Worm (Caenorhabditis elegans): ENCODE data around the gene ZK593.2.

ZK593.2 gene

DNA sequence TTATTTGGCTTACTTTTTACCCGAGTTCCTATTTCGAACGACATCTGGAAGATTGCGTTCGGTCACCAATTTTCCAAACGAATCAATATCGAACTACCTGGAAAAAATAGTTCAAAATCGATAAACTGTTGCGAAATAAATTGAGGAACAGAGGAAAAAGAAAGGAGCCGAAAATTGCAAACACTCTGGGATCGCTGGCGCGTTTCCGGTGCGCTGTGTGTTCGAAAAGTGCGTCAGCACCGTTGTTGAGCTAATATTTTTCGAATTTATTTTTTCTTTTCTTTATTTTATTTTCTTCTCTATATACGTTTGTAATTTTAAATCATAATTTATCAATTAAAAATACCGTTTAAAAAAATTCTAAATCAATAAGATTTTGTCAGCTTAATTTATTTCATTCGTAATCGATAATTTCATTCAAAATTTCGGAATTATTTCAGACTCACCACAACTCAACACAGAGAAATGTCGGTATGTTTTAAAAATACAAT, 19.9 kb downstream of the ZK593.2 start, which contains the start of the genes dnc-1 and lsm-7:
Gene dnc-1, minus strand, starts transcription at position 142 of the 491 bp plus-strand sequence.
Gene lsm-7, plus strand, starts transcription at position 441 of the 491 bp plus-strand sequence.
- no peak for TF ChIP-seq ztf-29 (GFP tag; IDR thresholded peaks at IDR 0.05)
- TF ChIP-seq cog-1 (tag; optimal IDR thresholded peaks at IDR 0.05): peak; percentile 35
- TF ChIP-seq tab-1 (GFP tag; IDR thresholded peaks at IDR 0.05): no peak
- 0 out of 2 replicates have a peak, but pooled peaks have one; percentile 37 for TF ChIP-seq flt-1 (GFP tag; IDR thresholded peaks at IDR 0.05)
- no peak for TF ChIP-seq T22C8.4 (GFP tag; IDR thresholded peaks at IDR 0.05)
- no peak for TF ChIP-seq med-1 (GFP tag; optimal IDR thresholded peaks at IDR 0.05; ENCODE audit: insufficient read depth)

DNA sequence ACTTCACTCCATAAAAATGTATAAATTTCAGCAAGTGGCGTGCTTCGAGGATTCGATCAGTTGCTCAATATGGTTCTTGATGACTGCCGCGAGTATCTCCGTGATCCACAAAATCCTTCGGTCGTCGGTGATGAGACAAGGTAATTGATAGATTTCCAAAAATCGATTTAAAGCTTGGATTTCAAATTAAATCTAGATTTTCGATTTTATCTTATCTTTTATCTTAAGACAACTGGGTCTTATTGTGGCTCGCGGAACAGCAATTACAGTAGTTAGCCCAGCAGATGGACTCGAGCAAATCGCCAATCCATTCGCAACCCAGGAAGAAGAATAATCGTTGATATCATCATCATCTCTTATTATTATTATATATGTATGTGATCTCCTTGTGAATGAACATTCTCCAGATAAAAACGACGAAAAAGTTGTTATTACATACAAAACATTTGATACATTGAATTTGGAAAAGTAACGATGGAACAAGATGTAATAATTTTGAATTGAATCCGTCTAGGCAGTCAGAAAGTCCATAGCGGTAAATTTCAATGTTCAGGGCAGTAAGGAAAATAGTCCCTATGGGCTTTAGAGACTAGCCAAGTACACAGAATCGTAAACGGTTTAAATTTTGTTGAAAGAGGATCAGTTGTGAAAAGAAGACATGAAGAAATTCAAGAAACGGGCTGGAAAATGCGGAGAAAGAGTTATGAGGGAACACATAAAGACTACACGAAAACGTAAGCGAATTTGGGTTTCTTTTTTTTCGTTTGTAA, 20.8 kb downstream of the ZK593.2 start:
- no peak for TF ChIP-seq tab-1 (GFP tag; IDR thresholded peaks at IDR 0.05)
- 0 out of 2 replicates have a peak, but pooled peaks have one; percentile 17 for TF ChIP-seq flt-1 (GFP tag; IDR thresholded peaks at IDR 0.05)

DNA sequence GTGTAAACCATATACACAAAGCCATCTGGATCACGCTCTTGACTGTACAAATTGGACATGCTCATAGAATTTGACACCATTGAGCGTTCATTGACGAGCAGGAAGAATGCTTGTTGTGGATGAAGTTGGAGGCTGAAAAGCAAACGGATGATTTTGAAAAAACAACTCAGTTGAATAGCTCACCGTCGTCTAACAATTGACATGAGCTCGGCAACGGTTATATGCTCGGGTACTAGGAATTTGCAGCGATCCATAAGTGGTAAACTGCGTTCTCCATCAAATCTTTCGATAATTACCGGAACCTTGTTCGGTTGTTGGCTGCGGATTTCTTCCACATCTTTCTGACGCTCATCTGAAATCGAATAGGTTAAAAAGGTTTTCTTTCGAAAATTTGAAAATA, 21.6 kb downstream of the ZK593.2 start:
- TF ChIP-seq T22C8.4 (GFP tag; IDR thresholded peaks at IDR 0.05): no peak
- TF ChIP-seq ztf-29 (GFP tag; IDR thresholded peaks at IDR 0.05): no peak
- TF ChIP-seq ref-1 (GFP tag; conservative IDR thresholded peaks at IDR 0.05): no peak
- TF ChIP-seq cog-1 (tag; optimal IDR thresholded peaks at IDR 0.05): no peak
- TF ChIP-seq ztf-23 (GFP tag; IDR thresholded peaks at IDR 0.05): no peak
- TF ChIP-seq med-1 (GFP tag; optimal IDR thresholded peaks at IDR 0.05; ENCODE audit: insufficient read depth): no peak
- TF ChIP-seq flt-1 (GFP tag; IDR thresholded peaks at IDR 0.05): no peak
- no peak for TF ChIP-seq tab-1 (GFP tag; IDR thresholded peaks at IDR 0.05)
- TF ChIP-seq klf-2 (GFP tag; conservative IDR thresholded peaks at IDR 0.05): no peak

DNA sequence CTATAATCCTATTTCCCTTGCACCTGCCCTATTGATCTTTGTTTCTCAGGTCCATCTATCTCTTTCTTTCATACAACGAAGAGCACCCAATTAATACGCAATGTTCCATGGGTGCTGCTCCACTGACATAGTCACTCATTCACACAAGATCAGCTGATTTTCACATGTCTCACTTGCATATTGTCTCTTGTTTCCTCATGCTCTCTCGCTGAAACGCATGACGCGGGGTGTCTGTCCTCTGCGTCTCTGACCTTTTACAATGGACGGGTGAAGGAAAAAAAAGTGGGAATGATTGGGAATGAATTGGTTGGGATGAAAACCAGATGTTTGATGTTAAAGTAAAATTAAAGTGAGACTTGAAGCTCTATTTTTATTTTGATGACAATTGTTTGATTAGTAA, 22.2 kb downstream of the ZK593.2 start:
- TF ChIP-seq T22C8.4 (GFP tag; IDR thresholded peaks at IDR 0.05) (no peak), ztf-29 (GFP tag; IDR thresholded peaks at IDR 0.05) (no peak), ztf-23 (GFP tag; IDR thresholded peaks at IDR 0.05) (0 out of 2 replicates have a peak, but pooled peaks have one; percentile 19), ref-1 (GFP tag; conservative IDR thresholded peaks at IDR 0.05) (no peak), cog-1 (tag; optimal IDR thresholded peaks at IDR 0.05) (peak; percentile 70), tab-1 (GFP tag; IDR thresholded peaks at IDR 0.05) (no peak), flt-1 (GFP tag; IDR thresholded peaks at IDR 0.05) (0 out of 2 replicates have a peak, but pooled peaks have one; percentile 34), klf-2 (GFP tag; conservative IDR thresholded peaks at IDR 0.05) (no peak), med-1 (GFP tag; optimal IDR thresholded peaks at IDR 0.05; ENCODE audit: insufficient read depth) (no peak)

DNA sequence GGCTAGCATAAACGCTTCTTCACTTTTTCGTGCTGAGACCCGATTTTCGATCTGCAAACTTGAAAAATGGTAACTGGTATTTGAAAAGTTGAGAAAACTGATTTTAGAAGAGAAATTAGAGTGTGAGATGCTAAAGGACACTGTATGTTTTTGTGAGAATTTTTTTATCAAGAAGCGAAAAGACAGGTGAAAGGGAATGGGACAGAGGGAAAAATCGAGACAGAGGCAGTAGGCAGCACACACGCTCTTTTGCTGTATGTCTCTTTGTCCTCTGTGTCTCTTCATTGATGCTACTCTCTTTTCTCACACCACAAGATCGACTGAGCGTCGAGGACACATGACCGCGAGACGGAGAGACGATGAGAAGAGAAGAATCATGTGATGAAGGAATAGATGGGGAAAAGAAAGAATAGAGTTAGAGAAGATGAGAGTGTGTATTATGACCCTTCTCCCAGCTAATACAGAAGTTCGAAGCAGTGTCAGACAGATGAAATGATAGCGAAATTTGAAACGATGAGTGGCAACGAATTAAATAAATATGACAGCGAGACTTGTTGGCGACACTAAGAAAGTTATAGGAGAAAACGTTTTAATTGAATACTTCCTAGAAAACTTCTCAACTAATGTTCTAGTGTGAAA, 22.8 kb downstream of the ZK593.2 start, which contains the start of gene lgg-2:
Gene lgg-2, minus strand, starts transcription at position 51 of the 639 bp plus-strand sequence.
- TF ChIP-seq cog-1 (tag; optimal IDR thresholded peaks at IDR 0.05) (peak; percentile 65), ztf-23 (GFP tag; IDR thresholded peaks at IDR 0.05) (no peak)

DNA sequence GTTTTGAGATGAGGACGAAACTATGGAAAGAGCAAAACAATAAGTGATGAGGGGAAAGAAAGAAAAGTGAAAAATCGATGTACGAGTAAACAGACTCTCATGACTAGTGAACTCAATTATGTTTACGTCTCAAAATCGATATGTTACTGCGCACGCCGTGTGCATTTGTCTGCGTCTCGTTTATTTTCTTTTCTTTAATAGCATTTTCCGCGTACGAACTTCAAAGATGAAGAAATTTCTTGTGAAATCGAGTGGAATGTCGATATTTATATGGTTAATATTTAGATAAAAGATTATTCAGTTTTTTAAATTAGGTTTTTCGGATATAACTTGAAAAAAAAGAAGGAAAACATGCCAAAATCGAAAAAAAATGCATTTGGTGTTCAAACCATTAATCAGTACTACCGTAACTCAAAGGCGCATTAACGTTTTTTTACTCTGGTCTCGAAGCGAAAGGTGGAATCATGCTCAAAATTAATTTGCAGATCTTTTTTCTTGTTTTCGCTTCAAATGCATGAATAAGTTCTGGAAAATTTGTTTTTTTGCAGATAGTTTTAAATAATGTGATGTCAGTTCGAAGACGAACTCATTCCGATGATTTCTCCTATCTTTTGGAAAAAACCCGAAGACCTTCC, 23.8 kb downstream of the ZK593.2 start, which contains the start of gene fic-1:
Gene fic-1, plus strand, starts transcription at position 549 of the 635 bp plus-strand sequence.
- TF ChIP-seq T22C8.4 (GFP tag; IDR thresholded peaks at IDR 0.05) (peak; percentile 74), ztf-29 (GFP tag; IDR thresholded peaks at IDR 0.05) (no peak), cog-1 (tag; optimal IDR thresholded peaks at IDR 0.05) (peak; percentile 25)

DNA sequence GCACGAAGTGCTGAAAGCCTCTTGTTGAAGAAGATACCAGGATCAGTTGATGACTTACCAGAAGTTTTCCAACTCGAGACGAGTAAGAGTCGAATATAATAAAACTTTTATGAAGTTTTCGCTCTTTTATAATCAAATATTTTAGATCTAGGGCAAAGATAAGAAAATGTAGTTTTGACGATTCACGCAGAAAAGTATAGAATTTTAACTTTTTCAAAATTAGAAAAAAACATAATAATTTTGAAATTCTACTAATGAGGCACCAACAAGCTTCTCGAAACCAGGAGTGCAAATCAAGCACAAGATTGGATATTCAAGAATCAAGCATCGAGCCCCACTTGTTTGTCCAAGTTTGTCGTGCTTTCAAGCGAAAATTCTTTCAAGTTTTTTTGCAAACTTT, 35.6 kb downstream of the ZK593.2 start, which contains the start of gene Y69E1A.1:
Gene Y69E1A.1, minus strand, starts transcription at position 101 of the 400 bp plus-strand sequence.
- no peak for TF ChIP-seq cog-1 (tag; optimal IDR thresholded peaks at IDR 0.05)
- no peak for TF ChIP-seq med-1 (GFP tag; optimal IDR thresholded peaks at IDR 0.05; ENCODE audit: insufficient read depth)
- TF ChIP-seq ref-1 (GFP tag; conservative IDR thresholded peaks at IDR 0.05): no peak
- TF ChIP-seq T22C8.4 (GFP tag; IDR thresholded peaks at IDR 0.05): no peak
- TF ChIP-seq ztf-29 (GFP tag; IDR thresholded peaks at IDR 0.05): no peak
- TF ChIP-seq ztf-23 (GFP tag; IDR thresholded peaks at IDR 0.05): no peak
- TF ChIP-seq klf-2 (GFP tag; conservative IDR thresholded peaks at IDR 0.05): no peak
- no peak for TF ChIP-seq flt-1 (GFP tag; IDR thresholded peaks at IDR 0.05)
- TF ChIP-seq tab-1 (GFP tag; IDR thresholded peaks at IDR 0.05): no peak

DNA sequence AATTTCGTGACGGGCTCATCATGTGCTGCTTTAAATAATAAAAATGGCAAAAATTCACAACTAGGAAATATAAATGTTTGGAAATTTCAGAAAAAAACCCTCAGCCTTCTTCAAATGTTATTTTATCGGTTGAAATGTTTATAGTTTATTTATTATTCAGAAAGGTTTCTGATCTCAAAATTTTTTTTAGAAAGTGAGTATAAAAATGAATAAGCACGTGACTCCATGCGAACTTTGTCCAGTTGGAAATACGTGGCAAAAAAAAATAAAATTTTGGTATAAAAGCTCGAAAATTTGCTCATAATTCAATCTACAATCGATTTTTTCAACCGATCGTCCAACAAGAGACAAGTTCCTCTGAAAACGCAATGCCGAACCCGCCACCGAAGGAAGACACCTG, 36.3 kb downstream of the ZK593.2 start, which contains the start of gene nsph-3.1:
Gene nsph-3.1, plus strand, starts transcription at position 301 of the 400 bp plus-strand sequence.
- TF ChIP-seq cog-1 (tag; optimal IDR thresholded peaks at IDR 0.05): no peak
- no peak for TF ChIP-seq ztf-29 (GFP tag; IDR thresholded peaks at IDR 0.05)
- TF ChIP-seq klf-2 (GFP tag; conservative IDR thresholded peaks at IDR 0.05): no peak
- TF ChIP-seq flt-1 (GFP tag; IDR thresholded peaks at IDR 0.05): no peak
- no peak for TF ChIP-seq med-1 (GFP tag; optimal IDR thresholded peaks at IDR 0.05; ENCODE audit: insufficient read depth)
- no peak for TF ChIP-seq ref-1 (GFP tag; conservative IDR thresholded peaks at IDR 0.05)
- no peak for TF ChIP-seq tab-1 (GFP tag; IDR thresholded peaks at IDR 0.05)
- no peak for TF ChIP-seq ztf-23 (GFP tag; IDR thresholded peaks at IDR 0.05)
- TF ChIP-seq T22C8.4 (GFP tag; IDR thresholded peaks at IDR 0.05): no peak

Data from whole organism, midembryonic.